Fruit fly (Drosophila melanogaster) whole organism, embryonic: ENCODE measurements around the gene Mst89B.

Experiments used
- Aef1 ChIP-seq: fragments of 200-800 bp; sonication (Bioruptor generic); IDR thresholded peaks from 3 replicates; pipeline ENCODE4 v1.3.6; 2022; ENCODE audit warnings: missing biosample characterization, missing genetic modification characterization
- CG10366 ChIP-seq: fragments of 200-800 bp; sonication (Bioruptor generic); IDR thresholded peaks from 2 replicates; pipeline ENCODE4 v1.3.6; 2022; ENCODE audit warnings: missing biosample characterization, missing genetic modification characterization
- CG10543 ChIP-seq: fragments of 200-800 bp; sonication (Bioruptor generic); optimal IDR thresholded peaks from 3 replicates; lab custom pipeline; 2017; ENCODE audit warnings: missing biosample characterization, mild to moderate bottlenecking, missing genetic modification characterization, moderate library complexity
- CG10959 ChIP-seq: fragments of 200-800 bp; sonication (Bioruptor generic); IDR thresholded peaks from 2 replicates; pipeline ENCODE4 v1.3.6; 2022; ENCODE audit warnings: missing biosample characterization, missing genetic modification characterization
- CG10979 ChIP-seq: fragments of 200-800 bp; sonication (Bioruptor generic); optimal IDR thresholded peaks from 2 replicates; lab custom pipeline; 2018; ENCODE audit warnings: missing biosample characterization, mild to moderate bottlenecking, missing genetic modification characterization, moderate library complexity
- CG11085 ChIP-seq: fragments of 200-800 bp; sonication (Bioruptor generic); IDR thresholded peaks from 2 replicates; pipeline ENCODE4 v1.3.6; 2022; ENCODE audit warnings: missing biosample characterization, missing genetic modification characterization
- CG11398 ChIP-seq: fragments of 200-800 bp; sonication (Bioruptor generic); optimal IDR thresholded peaks from 2 replicates; lab custom pipeline; 2016; ENCODE audit warnings: missing biosample characterization, missing genetic modification characterization
- CG15479 ChIP-seq: fragments of 200-800 bp; sonication (Bioruptor generic); optimal IDR thresholded peaks from 3 replicates; lab custom pipeline; 2019; ENCODE audit warnings: missing biosample characterization, mild to moderate bottlenecking, missing genetic modification characterization, moderate library complexity
- CG18764 ChIP-seq: fragments of 200-800 bp; sonication (Bioruptor generic); optimal IDR thresholded peaks from 3 replicates; lab custom pipeline; 2016; ENCODE audit warnings: missing biosample characterization, missing genetic modification characterization
- CG2120 ChIP-seq: fragments of 200-800 bp; sonication (Bioruptor generic); optimal IDR thresholded peaks from 3 replicates; lab custom pipeline; 2016; ENCODE audit warnings: missing biosample characterization, missing genetic modification characterization
- CG34422 ChIP-seq: fragments of 200-800 bp; sonication (Bioruptor generic); IDR thresholded peaks from 3 replicates; pipeline ENCODE4 v1.3.6; 2022; ENCODE audit warnings: missing biosample characterization, missing genetic modification characterization
- CG4424 ChIP-seq: fragments of 200-800 bp; sonication (Bioruptor generic); optimal IDR thresholded peaks from 3 replicates; lab custom pipeline; 2016; ENCODE audit warnings: missing biosample characterization, missing genetic modification characterization
- CG6272 ChIP-seq: fragments of 200-800 bp; sonication (Bioruptor generic); IDR thresholded peaks from 2 replicates; pipeline ENCODE4 v1.3.6; 2022; ENCODE audit warnings: missing biosample characterization, missing genetic modification characterization
- CG6654 ChIP-seq: fragments of 200-800 bp; sonication (Bioruptor generic); optimal IDR thresholded peaks from 2 replicates; lab custom pipeline; 2017; ENCODE audit warnings: missing biosample characterization, mild to moderate bottlenecking, missing genetic modification characterization
- CG6791 ChIP-seq: fragments of 200-800 bp; sonication (Bioruptor generic); IDR thresholded peaks from 3 replicates; pipeline ENCODE4 v1.3.6; 2022; ENCODE audit warnings: missing biosample characterization, missing genetic modification characterization; ENCODE audit not compliant: partially characterized antibody
- CG7271 ChIP-seq: fragments of 200-800 bp; sonication (Bioruptor generic); optimal IDR thresholded peaks from 2 replicates; lab custom pipeline; 2018; ENCODE audit warnings: missing biosample characterization, mild to moderate bottlenecking, missing genetic modification characterization, moderate library complexity
- CG7357 ChIP-seq: fragments of 200-800 bp; sonication (Bioruptor generic); IDR thresholded peaks from 3 replicates; pipeline ENCODE4 v1.3.6; 2022; ENCODE audit warnings: missing biosample characterization, missing genetic modification characterization
- CG7839 ChIP-seq: fragments of 200-800 bp; sonication (Bioruptor generic); optimal IDR thresholded peaks from 3 replicates; lab custom pipeline; 2018; ENCODE audit warnings: missing biosample characterization, mild to moderate bottlenecking, missing genetic modification characterization, moderate library complexity
- CG9797 ChIP-seq: fragments of 200-800 bp; sonication (Bioruptor generic); optimal IDR thresholded peaks from 3 replicates; lab custom pipeline; 2018; ENCODE audit warnings: missing biosample characterization, mild to moderate bottlenecking, missing genetic modification characterization
- Dll ChIP-seq: fragments of 200-800 bp; sonication (Bioruptor generic); IDR thresholded peaks from 4 replicates; pipeline ENCODE4 v1.3.6; 2022; ENCODE audit warnings: missing biosample characterization, missing genetic modification characterization; ENCODE audit not compliant: partially characterized antibody
- E2f2 ChIP-seq: fragments of 200-800 bp; sonication (Bioruptor generic); IDR thresholded peaks from 2 replicates; pipeline ENCODE4 v1.3.6; 2022; ENCODE audit warnings: missing biosample characterization, missing genetic modification characterization
- Fer2 ChIP-seq: fragments of 200-800 bp; sonication (Bioruptor generic); optimal IDR thresholded peaks from 2 replicates; lab custom pipeline; 2018; ENCODE audit warnings: missing biosample characterization, mild to moderate bottlenecking, missing genetic modification characterization, moderate library complexity
- Gug ChIP-seq: fragments of 200-800 bp; sonication (Bioruptor generic); IDR thresholded peaks from 4 replicates; pipeline ENCODE4 v1.3.6; 2022; ENCODE audit warnings: missing biosample characterization, missing genetic modification characterization
- Hey ChIP-seq: fragments of 200-800 bp; sonication (Bioruptor generic); optimal IDR thresholded peaks from 3 replicates; lab custom pipeline; 2018; ENCODE audit warnings: missing biosample characterization, mild to moderate bottlenecking, missing genetic modification characterization
- Hsf ChIP-seq: fragments of 200-800 bp; sonication (Bioruptor generic); optimal IDR thresholded peaks from 3 replicates; lab custom pipeline; 2016; ENCODE audit warnings: missing biosample characterization, missing genetic modification characterization
- MESR4 ChIP-seq: fragments of 200-800 bp; sonication (Bioruptor generic); optimal IDR thresholded peaks from 2 replicates; lab custom pipeline; 2018; ENCODE audit warnings: missing biosample characterization, mild to moderate bottlenecking, missing genetic modification characterization, moderate library complexity
- Side ChIP-seq: fragments of 200-800 bp; sonication (Bioruptor generic); optimal IDR thresholded peaks from 2 replicates; lab custom pipeline; 2016; ENCODE audit warnings: missing biosample characterization, missing genetic modification characterization
- Sry-δ ChIP-seq: fragments of 200-800 bp; sonication (Bioruptor generic); optimal IDR thresholded peaks from 2 replicates; lab custom pipeline; 2016; ENCODE audit warnings: missing biosample characterization, missing genetic modification characterization
- Tbp ChIP-seq: fragments of >200 bp; optimal IDR thresholded peaks from 2 replicates; lab custom pipeline; 2018; ENCODE audit warnings: missing biosample characterization, missing genetic modification characterization
- bbx ChIP-seq: fragments of 200-800 bp; sonication (Bioruptor generic); IDR thresholded peaks from 2 replicates; pipeline ENCODE4 v1.3.6; 2022; ENCODE audit warnings: missing biosample characterization, missing genetic modification characterization; ENCODE audit not compliant: partially characterized antibody
- br ChIP-seq: fragments of >200 bp; optimal IDR thresholded peaks from 2 replicates; lab custom pipeline; 2017
- cas ChIP-seq: fragments of 200-800 bp; sonication (Bioruptor generic); IDR thresholded peaks from 2 replicates; pipeline ENCODE4 v1.3.6; 2022; ENCODE audit warnings: missing biosample characterization, missing genetic modification characterization
- corto ChIP-seq: fragments of 200-800 bp; sonication (Bioruptor generic); optimal IDR thresholded peaks from 2 replicates; lab custom pipeline; 2016; ENCODE audit warnings: missing biosample characterization, mild to moderate bottlenecking, missing genetic modification characterization, moderate library complexity
- fru ChIP-seq: fragments of >200 bp; optimal IDR thresholded peaks from 2 replicates; lab custom pipeline; 2017
- gcm2 ChIP-seq: fragments of 200-800 bp; sonication (Bioruptor generic); optimal IDR thresholded peaks from 2 replicates; lab custom pipeline; 2016; ENCODE audit warnings: missing biosample characterization, missing genetic modification characterization
- her ChIP-seq: fragments of 200-800 bp; sonication (Bioruptor generic); optimal IDR thresholded peaks from 2 replicates; lab custom pipeline; 2016; ENCODE audit warnings: missing biosample characterization, missing genetic modification characterization
- hkb ChIP-seq, 2 experiments: fragments of 200-800 bp in 1 of 2; fragments of >200 bp in 1 of 2; sonication (Bioruptor generic) in 1 of 2; IDR thresholded peaks in 1 of 2; optimal IDR thresholded peaks in 1 of 2; 2 replicates each; pipeline versions ENCODE4 v1.3.6 to Lab custom; 2017 to 2022; ENCODE audit warnings: missing biosample characterization in 1 of 2, missing genetic modification characterization in 1 of 2
- hth ChIP-seq: fragments of >200 bp; optimal IDR thresholded peaks from 2 replicates; lab custom pipeline; 2017; ENCODE audit warnings: inconsistent platforms
- lilli ChIP-seq: fragments of 200-800 bp; sonication (Bioruptor generic); optimal IDR thresholded peaks from 3 replicates; lab custom pipeline; 2016; ENCODE audit warnings: missing biosample characterization, missing genetic modification characterization
- pb ChIP-seq: fragments of 200-800 bp; sonication (Bioruptor generic); optimal IDR thresholded peaks from 3 replicates; lab custom pipeline; 2016; ENCODE audit warnings: missing biosample characterization, missing genetic modification characterization
- pho ChIP-seq: fragments of 200-800 bp; sonication (Bioruptor generic); optimal IDR thresholded peaks from 2 replicates; lab custom pipeline; 2016; ENCODE audit warnings: missing biosample characterization, missing genetic modification characterization
- pnt ChIP-seq: fragments of 200-800 bp; sonication (Bioruptor generic); optimal IDR thresholded peaks from 3 replicates; lab custom pipeline; 2016; ENCODE audit warnings: missing biosample characterization, missing genetic modification characterization
- prd ChIP-seq, 3 experiments: fragments of >200 bp in 2 of 3; fragments of 200-800 bp in 1 of 3; sonication (Bioruptor generic) in 1 of 3; optimal IDR thresholded peaks in 2 of 3; IDR thresholded peaks in 1 of 3; 2 replicates in 2 of 3; 3 replicates in 1 of 3; pipeline versions ENCODE4 v1.3.6 to Lab custom; 2017 to 2022; ENCODE audit warnings: missing biosample characterization in 1 of 3, missing genetic modification characterization in 1 of 3
- slou ChIP-seq: fragments of 200-800 bp; sonication (Bioruptor generic); optimal IDR thresholded peaks from 3 replicates; lab custom pipeline; 2016; ENCODE audit warnings: missing biosample characterization, missing genetic modification characterization
- sr ChIP-seq: fragments of 200-800 bp; sonication (Bioruptor generic); IDR thresholded peaks from 3 replicates; pipeline ENCODE4 v1.3.6; 2022; ENCODE audit warnings: missing biosample characterization, missing genetic modification characterization
- tup ChIP-seq: fragments of 200-800 bp; sonication (Bioruptor generic); optimal IDR thresholded peaks from 2 replicates; lab custom pipeline; 2016; ENCODE audit warnings: missing biosample characterization, mild to moderate bottlenecking, missing genetic modification characterization, moderate library complexity
- vvl ChIP-seq: fragments of 200-800 bp; sonication (Bioruptor generic); IDR thresholded peaks from 2 replicates; pipeline ENCODE4 v1.3.6; 2022; ENCODE audit warnings: missing biosample characterization, missing genetic modification characterization
- zen ChIP-seq: fragments of 200-800 bp; sonication (Bioruptor generic); optimal IDR thresholded peaks from 3 replicates; lab custom pipeline; 2018; ENCODE audit warnings: missing biosample characterization, mild to moderate bottlenecking, missing genetic modification characterization, moderate library complexity
- zen2 ChIP-seq: fragments of 200-800 bp; sonication (Bioruptor generic); IDR thresholded peaks from 3 replicates; pipeline ENCODE4 v1.3.6; 2022; ENCODE audit warnings: missing biosample characterization, missing genetic modification characterization; ENCODE audit not compliant: partially characterized antibody

Mst89B gene

DNA sequence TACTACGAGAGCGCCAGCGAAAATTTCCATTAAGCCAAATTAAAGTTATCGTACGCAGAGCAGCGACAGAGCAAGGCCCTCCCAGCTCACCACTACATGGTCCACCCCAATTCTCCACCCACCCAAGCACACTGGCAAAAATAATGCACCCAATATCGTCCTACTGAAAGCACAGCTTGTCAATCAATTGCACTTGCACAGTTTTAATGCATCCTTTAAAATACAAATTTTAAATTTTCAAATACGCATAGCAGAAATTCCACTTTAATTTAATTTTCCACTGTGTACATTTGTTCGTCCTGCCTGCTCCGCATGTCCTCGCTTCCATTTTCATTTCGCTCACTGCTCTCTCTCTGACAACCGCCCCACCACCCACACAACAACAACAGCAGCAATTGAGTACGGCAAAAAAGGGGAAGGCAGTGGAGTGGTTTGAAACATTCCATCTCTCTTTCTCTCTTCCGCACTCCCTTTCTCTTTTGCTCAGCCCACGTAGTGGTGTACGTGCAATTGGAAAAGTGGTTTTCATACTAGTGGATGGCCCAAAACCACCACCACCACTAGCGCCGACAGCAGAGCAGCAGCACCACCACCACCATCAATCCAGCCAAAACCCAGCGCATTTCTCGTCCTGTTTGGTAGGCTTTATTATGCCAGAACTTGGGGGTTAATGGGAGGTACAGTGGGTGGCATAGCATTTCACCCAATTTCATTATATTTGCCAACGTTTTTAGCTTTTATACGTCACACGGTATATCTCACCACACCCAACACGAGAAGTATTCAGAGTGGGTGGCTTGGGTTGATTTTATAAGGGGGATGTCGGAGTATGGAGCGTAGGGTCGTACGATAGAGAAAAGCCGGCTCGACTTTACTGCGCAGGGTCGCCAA is 19.0 kb upstream of the Mst89B start (continued):
- TF ChIP-seq slou (no peak), zen2 (GFP tag; lab: Robert Waterston, UW) (no peak), corto (no peak), sr (GFP tag; lab: Robert Waterston, UW) (no peak), CG7271 (tag; lab: Kevin White, UChicago) (no peak), prd (optimal IDR thresholded peaks at IDR 0.05; lab: Kevin White, UChicago) (no peak), prd (GFP tag; IDR thresholded peaks at IDR 0.05; lab: Robert Waterston, UW) (peak; percentile 86), CG15479 (GFP tag; lab: Kevin White, UChicago) (no peak), her (GFP tag; lab: Kevin White, UChicago) (peak; percentile 31), Fer2 (peak; percentile 78), CG9797 (GFP tag; lab: Kevin White, UChicago) (peak; percentile 8), Dll (GFP tag; lab: Robert Waterston, UW) (0 out of 4 replicates have a peak, but pooled peaks have one; percentile 10), lilli (GFP tag; lab: Kevin White, UChicago) (peak; percentile 66), CG7357 (peak; percentile 75; the same call in 1 of the 3 replicates), Hey (tag; lab: Kevin White, UChicago) (no peak), CG18764 (GFP tag; lab: Kevin White, UChicago) (peak; percentile 74), Hsf (GFP tag; lab: Kevin White, UChicago) (peak; percentile 49), bbx (GFP tag; lab: Robert Waterston, UW) (no peak; the same call in 1 of the 2 replicates), hth (lab: Kevin White, UChicago) (no peak), CG6791 (GFP tag; lab: Robert Waterston, UW) (no peak), E2f2 (no peak), zen (tag; lab: Kevin White, UChicago) (peak; percentile 68), hkb (optimal IDR thresholded peaks at IDR 0.05; lab: Kevin White, UChicago) (no peak), hkb (GFP tag; IDR thresholded peaks at IDR 0.05; lab: Robert Waterston, UW) (peak; percentile 89), Side (GFP tag; lab: Kevin White, UChicago) (peak; percentile 34), CG11085 (GFP tag; lab: Robert Waterston, UW) (no peak), CG10543 (GFP tag; lab: Kevin White, UChicago) (peak; percentile 95), CG6654 (GFP tag; lab: Kevin White, UChicago) (peak; percentile 71), Gug (GFP tag; lab: Robert Waterston, UW) (peak; percentile 85; the same call in 3 of the 4 replicates), CG7839 (tag; lab: Kevin White, UChicago) (peak; percentile 77), CG6272 (GFP tag; lab: Robert Waterston, UW) (peak; percentile 73), Tbp (no peak), cas (GFP tag; lab: Robert Waterston, UW) (peak; percentile 64), tup (GFP tag; lab: Kevin White, UChicago) (peak; percentile 6), gcm2 (GFP tag; lab: Kevin White, UChicago) (peak; percentile 6), CG10979 (tag; lab: Kevin White, UChicago) (peak; percentile 85), pnt (GFP tag; lab: Kevin White, UChicago) (peak; percentile 50), CG4424 (GFP tag; lab: Kevin White, UChicago) (peak; percentile 88), vvl (peak; percentile 80), Sry-δ (peak; percentile 61), CG10366 (GFP tag; lab: Robert Waterston, UW) (peak; percentile 39; the same call in 1 of the 2 replicates), fru (lab: Kevin White, UChicago) (no peak), CG11398 (GFP tag; lab: Kevin White, UChicago) (peak; percentile 6), CG10959 (GFP tag; lab: Robert Waterston, UW) (peak; percentile 71), CG34422 (GFP tag; lab: Robert Waterston, UW) (peak; percentile 73; the same call in 1 of the 3 replicates), pho (GFP tag; lab: Kevin White, UChicago) (peak; percentile 39), br (lab: Kevin White, UChicago) (no peak), Aef1 (GFP tag; lab: Robert Waterston, UW) (peak; percentile 78), MESR4 (no peak), pb (GFP tag; lab: Kevin White, UChicago) (peak; percentile 82), CG2120 (GFP tag; lab: Kevin White, UChicago) (peak; percentile 82)
